Fruit fly (Drosophila melanogaster): ENCODE data around the gene CG33969.

Gene CG33969

DNA sequence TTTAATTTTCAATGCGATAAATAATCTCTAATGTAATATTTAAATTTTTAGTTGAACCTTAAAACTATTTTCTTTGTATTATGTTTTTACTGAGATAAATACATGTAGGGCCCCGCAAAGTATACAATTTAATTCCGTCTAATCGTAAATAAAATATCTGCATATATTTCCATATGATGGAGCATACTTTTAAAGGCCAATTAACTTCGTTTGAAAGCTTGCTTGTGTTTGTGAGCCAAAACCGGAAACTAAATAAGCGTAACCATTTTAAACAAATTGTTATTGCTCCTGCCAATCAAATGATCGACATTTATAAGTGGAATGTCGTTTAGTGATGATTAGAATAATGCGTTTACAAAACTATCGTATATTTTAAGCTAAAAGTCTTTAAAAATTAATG is 17.4 kb upstream of the CG33969 start:
- TF ChIP-seq CG13204 (GFP tag; optimal IDR thresholded peaks at IDR 0.05) (no peak), CG15710 (tag; optimal IDR thresholded peaks at IDR 0.05) (no peak), Pif1B (GFP tag; optimal IDR thresholded peaks at IDR 0.05) (no peak), fd96Ca (GFP tag; IDR thresholded peaks at IDR 0.05) (no peak), gl (tag; optimal IDR thresholded peaks at IDR 0.05) (no peak), Pif1A (GFP tag; optimal IDR thresholded peaks at IDR 0.05) (no peak), CG17806 (tag; optimal IDR thresholded peaks at IDR 0.05) (no peak), CG14655 (GFP tag; optimal IDR thresholded peaks at IDR 0.05) (no peak), CG32121 (GFP tag; IDR thresholded peaks at IDR 0.05) (no peak)

DNA sequence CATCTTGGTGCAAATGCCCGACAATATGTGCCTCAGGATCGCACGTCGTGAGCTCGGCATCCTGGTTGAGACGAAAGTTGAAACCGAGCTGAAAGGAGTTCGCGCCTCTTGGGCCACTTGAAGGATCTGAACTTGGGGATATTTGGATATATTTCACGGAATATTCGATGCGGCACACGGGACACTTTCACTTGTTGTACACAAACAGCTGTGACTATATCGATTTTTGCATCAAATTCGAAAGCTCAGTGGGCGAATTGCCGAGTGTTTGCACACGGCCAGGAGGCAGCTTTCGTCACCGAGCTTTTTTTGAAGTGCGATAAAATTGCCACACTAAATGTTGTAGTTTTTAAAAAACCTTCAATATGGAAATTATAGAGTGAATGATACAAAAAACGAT is 17.0 kb upstream of the CG33969 start, which contains the start of gene CG13248:
TSS of gene CG13248 (minus strand) at position 222 of the 400 bp plus-strand sequence.
- TF ChIP-seq CG9948 (tag; optimal IDR thresholded peaks at IDR 0.05) (no peak), CG4496 (GFP tag; IDR thresholded peaks at IDR 0.05) (no peak), gl (tag; optimal IDR thresholded peaks at IDR 0.05) (no peak), CG15710 (tag; optimal IDR thresholded peaks at IDR 0.05) (no peak), rn (GFP tag; IDR thresholded peaks at IDR 0.05) (no peak), Pif1A (GFP tag; optimal IDR thresholded peaks at IDR 0.05) (no peak), Snoo (tag; optimal IDR thresholded peaks at IDR 0.05) (no peak), Ets98B (GFP tag; IDR thresholded peaks at IDR 0.05) (no peak), CG17806 (tag; optimal IDR thresholded peaks at IDR 0.05) (no peak), CG8159 (tag; optimal IDR thresholded peaks at IDR 0.05) (no peak), D1 (tag; optimal IDR thresholded peaks at IDR 0.05) (no peak), CG14655 (GFP tag; optimal IDR thresholded peaks at IDR 0.05) (no peak), EcR (GFP tag; optimal IDR thresholded peaks at IDR 0.05) (no peak), CG8301 (tag; optimal IDR thresholded peaks at IDR 0.05) (no peak), CG34367 (tag; optimal IDR thresholded peaks at IDR 0.05) (no peak), CG10348 (GFP tag; IDR thresholded peaks at IDR 0.05) (no peak), Pif1B (GFP tag; optimal IDR thresholded peaks at IDR 0.05) (no peak), CG32121 (GFP tag; IDR thresholded peaks at IDR 0.05) (no peak), CG12605 (GFP tag; IDR thresholded peaks at IDR 0.05) (no peak)

DNA sequence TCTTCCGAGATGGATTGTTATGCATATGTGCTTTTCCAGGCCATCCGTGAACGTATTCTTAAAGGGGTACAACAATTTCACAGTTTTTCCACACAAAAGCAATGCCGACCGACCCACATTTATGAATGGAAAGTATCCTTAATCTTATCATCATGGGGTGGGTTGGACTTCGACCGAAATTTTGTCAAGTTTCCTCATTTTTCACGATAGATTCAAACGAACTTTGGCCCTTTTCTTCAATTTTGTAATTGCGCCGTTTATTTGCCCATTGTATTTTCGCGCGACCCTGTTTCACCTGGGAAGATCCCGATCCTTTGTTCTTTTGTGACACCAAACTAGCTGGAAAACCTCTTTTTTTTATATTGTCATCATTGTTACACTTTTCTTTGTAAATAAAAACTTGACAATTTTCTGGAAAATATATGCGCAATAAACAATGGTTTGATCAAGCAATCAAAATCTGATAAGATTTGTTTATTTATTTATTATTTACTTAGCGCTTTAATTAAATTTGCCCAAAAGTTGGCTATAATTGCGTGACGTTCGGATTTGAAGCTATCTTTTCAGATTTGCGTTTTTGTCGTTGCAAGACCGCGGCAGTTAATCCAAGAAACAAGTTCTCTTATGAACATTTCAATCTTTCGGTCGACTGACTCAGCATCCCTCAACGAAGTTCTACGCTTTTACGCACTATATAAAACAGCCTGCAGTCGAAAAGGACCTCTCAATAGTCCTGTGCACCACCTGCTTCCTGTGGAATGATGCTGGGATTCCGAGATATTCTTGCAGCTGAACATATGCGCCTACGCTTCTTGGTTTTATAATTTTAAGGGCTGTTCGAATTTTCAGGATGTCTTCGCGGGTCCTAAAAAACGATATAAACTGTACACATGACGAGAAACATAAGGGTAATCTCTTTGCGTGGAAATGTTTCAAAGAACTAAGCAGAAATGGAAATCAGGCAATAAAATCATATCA is 12.9 kb upstream of the CG33969 start:
- TF ChIP-seq Ets98B (GFP tag; IDR thresholded peaks at IDR 0.05) (no peak), CG9948 (tag; optimal IDR thresholded peaks at IDR 0.05) (no peak), D1 (tag; optimal IDR thresholded peaks at IDR 0.05) (no peak), rn (GFP tag; IDR thresholded peaks at IDR 0.05) (no peak), CG12605 (GFP tag; IDR thresholded peaks at IDR 0.05) (no peak), CG4496 (GFP tag; IDR thresholded peaks at IDR 0.05) (0 out of 3 replicates have a peak, but pooled peaks have one; percentile 15), Snoo (tag; optimal IDR thresholded peaks at IDR 0.05) (no peak)

DNA sequence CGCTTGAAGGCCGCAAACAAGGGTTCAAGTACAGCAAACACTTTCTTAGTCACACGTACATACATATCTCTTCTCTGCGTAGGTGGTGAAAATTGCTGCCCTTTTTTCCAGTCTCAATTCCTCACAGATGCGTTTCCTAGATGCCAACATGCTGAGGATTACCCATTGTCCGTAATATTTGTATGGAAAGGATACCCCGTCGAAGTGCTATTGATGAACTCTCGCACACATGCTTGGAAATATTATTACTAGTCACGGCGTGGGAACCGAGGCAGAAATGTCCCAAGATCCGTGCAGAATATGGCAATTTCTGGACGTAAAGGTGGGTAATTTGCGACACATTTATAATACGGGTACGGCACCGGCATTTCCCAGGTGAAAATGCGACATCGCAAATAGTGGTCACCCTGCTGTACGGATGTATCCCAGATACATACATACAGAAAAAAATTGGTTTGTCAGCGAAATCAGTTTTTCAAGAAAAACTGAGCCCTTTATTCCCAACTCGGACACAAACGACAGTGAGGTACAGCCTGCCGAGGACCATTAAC is 12.1 kb upstream of the CG33969 start:
- TF ChIP-seq Snoo (tag; optimal IDR thresholded peaks at IDR 0.05), result no peak
- TF ChIP-seq CG10348 (GFP tag; IDR thresholded peaks at IDR 0.05), result no peak
- TF ChIP-seq rn (GFP tag; IDR thresholded peaks at IDR 0.05), result no peak
- TF ChIP-seq CG12605 (GFP tag; IDR thresholded peaks at IDR 0.05), result no peak
- no peak for TF ChIP-seq CG14655 (GFP tag; optimal IDR thresholded peaks at IDR 0.05)
- no peak for TF ChIP-seq Pif1B (GFP tag; optimal IDR thresholded peaks at IDR 0.05)
- TF ChIP-seq EcR (GFP tag; optimal IDR thresholded peaks at IDR 0.05), result no peak
- no peak for TF ChIP-seq fd96Ca (GFP tag; IDR thresholded peaks at IDR 0.05)
- no peak for TF ChIP-seq CG4496 (GFP tag; IDR thresholded peaks at IDR 0.05)
- TF ChIP-seq gl (tag; optimal IDR thresholded peaks at IDR 0.05), result no peak

DNA sequence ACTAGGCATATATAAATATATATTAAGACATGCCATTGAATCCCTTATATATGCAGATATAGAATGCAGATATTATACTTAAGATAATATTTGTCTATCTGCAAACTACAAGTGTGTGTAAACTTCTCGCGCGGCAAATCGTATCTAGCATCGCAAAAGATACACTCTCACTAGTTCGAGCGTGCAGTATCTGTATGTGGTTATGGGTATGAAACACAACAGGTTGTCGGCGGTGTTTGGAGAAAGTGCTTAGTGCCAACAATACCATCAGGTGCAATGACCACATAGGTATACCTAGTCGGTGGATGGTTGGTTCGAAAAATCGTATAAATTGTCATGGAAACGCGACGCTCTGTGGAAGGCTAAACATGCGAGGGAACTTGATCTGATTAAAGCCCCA is 11.2 kb upstream of the CG33969 start:
- TF ChIP-seq rn (GFP tag; IDR thresholded peaks at IDR 0.05), result no peak

DNA sequence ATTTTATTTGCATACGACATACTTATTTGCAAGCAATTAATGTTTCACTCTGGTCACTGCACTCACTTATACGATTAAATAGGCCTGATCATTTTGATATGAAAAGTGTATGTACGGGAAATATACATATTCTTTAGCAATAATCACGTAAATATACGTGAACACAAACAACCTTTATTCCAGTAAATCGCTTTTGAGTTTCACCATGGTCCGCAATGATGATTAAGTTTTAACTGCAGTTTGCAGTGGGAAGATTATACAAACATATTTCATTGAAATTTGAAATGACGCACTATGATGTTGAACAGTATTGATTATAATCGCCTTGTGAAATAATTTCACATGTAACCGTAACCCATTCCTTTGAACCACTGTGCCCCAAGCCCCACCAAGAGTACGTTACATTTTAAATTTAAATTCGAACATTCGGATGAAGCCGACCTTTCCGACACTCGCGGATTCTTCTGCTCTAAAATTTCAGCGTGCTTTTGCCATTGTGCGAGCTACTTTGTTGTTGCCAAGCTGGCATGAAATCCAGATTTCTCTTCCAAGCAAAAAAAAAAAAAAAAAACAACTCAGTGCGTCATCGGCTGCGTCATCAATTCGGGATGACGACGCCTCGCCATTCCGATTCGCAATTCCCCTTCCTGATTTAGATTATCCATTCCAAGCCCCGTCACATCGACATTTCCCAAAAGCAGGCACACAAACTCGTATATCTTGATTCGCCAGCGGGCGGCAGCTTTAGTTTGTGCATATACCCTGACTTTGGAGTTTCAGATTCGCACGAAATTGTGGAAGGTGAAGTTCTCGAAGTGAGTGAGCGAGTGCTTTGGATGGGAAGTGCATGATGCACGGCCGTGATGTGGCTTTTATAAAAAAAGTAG is 10.4 kb upstream of the CG33969 start:
- TF ChIP-seq CG9948 (tag; optimal IDR thresholded peaks at IDR 0.05) (peak; percentile 67), Snoo (tag; optimal IDR thresholded peaks at IDR 0.05) (peak; percentile 75), Pif1B (GFP tag; optimal IDR thresholded peaks at IDR 0.05) (peak; percentile 40), CG32121 (GFP tag; IDR thresholded peaks at IDR 0.05) (no peak), CG4496 (GFP tag; IDR thresholded peaks at IDR 0.05) (peak; percentile 32; the same call in 2 of the 3 replicates), CG12605 (GFP tag; IDR thresholded peaks at IDR 0.05) (no peak), fd96Ca (GFP tag; IDR thresholded peaks at IDR 0.05) (no peak), CG10348 (GFP tag; IDR thresholded peaks at IDR 0.05) (no peak), CG8301 (tag; optimal IDR thresholded peaks at IDR 0.05) (peak; percentile 58), CG17806 (tag; optimal IDR thresholded peaks at IDR 0.05) (peak; percentile 52), rn (GFP tag; IDR thresholded peaks at IDR 0.05) (no peak), Ets98B (GFP tag; IDR thresholded peaks at IDR 0.05) (no peak), D1 (tag; optimal IDR thresholded peaks at IDR 0.05) (peak; percentile 31), CG15710 (tag; optimal IDR thresholded peaks at IDR 0.05) (peak; percentile 69), CG14655 (GFP tag; optimal IDR thresholded peaks at IDR 0.05) (peak; percentile 68), CG8159 (tag; optimal IDR thresholded peaks at IDR 0.05) (peak; percentile 77), CG34367 (tag; optimal IDR thresholded peaks at IDR 0.05) (peak; percentile 57), CG13204 (GFP tag; optimal IDR thresholded peaks at IDR 0.05) (peak; percentile 20), Pif1A (GFP tag; optimal IDR thresholded peaks at IDR 0.05) (peak; percentile 64), gl (tag; optimal IDR thresholded peaks at IDR 0.05) (peak; percentile 26), EcR (GFP tag; optimal IDR thresholded peaks at IDR 0.05) (peak; percentile 64)

All from whole organism, pupa.